Fruit fly (Drosophila melanogaster): ENCODE results near the gene CG14983.

dm6 chr3L:3963979-3964378 is 14.9 kb upstream of the CG14983 start:
- TF ChIP-seq CG3065 (GFP tag; optimal IDR thresholded peaks at IDR 0.05) (no peak), Stat92E (GFP tag; optimal IDR thresholded peaks at IDR 0.05) (no peak), CG16815 (GFP tag; optimal IDR thresholded peaks at IDR 0.05) (no peak), CG8478 (optimal IDR thresholded peaks at IDR 0.05) (no peak), ATbp (GFP tag; optimal IDR thresholded peaks at IDR 0.05) (no peak), Scr (GFP tag; IDR thresholded peaks at IDR 0.05; ENCODE audit: partially characterized antibody) (no peak), B-H1 (GFP tag; IDR thresholded peaks at IDR 0.05) (no peak), CG10543 (GFP tag; optimal IDR thresholded peaks at IDR 0.05) (no peak), Bgb (GFP tag; IDR thresholded peaks at IDR 0.05; ENCODE audit: partially characterized antibody) (no peak)
